Fruit fly (Drosophila melanogaster) whole organism, embryonic: ENCODE results near the gene und.

Experiments
- Atf-2 ChIP-seq: fragments of 200-800 bp; sonication (Bioruptor generic); optimal IDR thresholded peaks from 2 replicates; lab custom pipeline; 2016; ENCODE audit warnings: missing biosample characterization, missing genetic modification characterization
- C15 ChIP-seq: fragments of 200-800 bp; sonication (Bioruptor generic); IDR thresholded peaks from 3 replicates; pipeline ENCODE4 v1.3.6; 2022; ENCODE audit warnings: missing biosample characterization, missing genetic modification characterization
- CG10267 ChIP-seq: fragments of 200-800 bp; sonication (Bioruptor generic); optimal IDR thresholded peaks from 2 replicates; lab custom pipeline; 2018; ENCODE audit warnings: missing biosample characterization, mild to moderate bottlenecking, missing genetic modification characterization, moderate library complexity
- CG11560 ChIP-seq: fragments of 200-800 bp; sonication (Bioruptor generic); IDR thresholded peaks from 3 replicates; pipeline ENCODE4 v1.3.6; 2022; ENCODE audit warnings: missing biosample characterization, missing genetic modification characterization
- CG12219 ChIP-seq: fragments of 200-800 bp; sonication (Bioruptor generic); optimal IDR thresholded peaks from 3 replicates; lab custom pipeline; 2018; ENCODE audit warnings: missing biosample characterization, mild to moderate bottlenecking, missing genetic modification characterization
- CG1233 ChIP-seq: fragments of 200-800 bp; sonication (Bioruptor generic); optimal IDR thresholded peaks from 4 replicates; lab custom pipeline; 2018; ENCODE audit warnings: missing biosample characterization, mild to moderate bottlenecking, missing genetic modification characterization
- CG12391 ChIP-seq: fragments of 200-800 bp; sonication (Bioruptor generic); optimal IDR thresholded peaks from 3 replicates; lab custom pipeline; 2018; ENCODE audit warnings: missing biosample characterization, mild to moderate bottlenecking, missing genetic modification characterization, moderate library complexity
- CG13624 ChIP-seq: fragments of 200-800 bp; sonication (Bioruptor generic); optimal IDR thresholded peaks from 2 replicates; lab custom pipeline; 2016; ENCODE audit warnings: missing biosample characterization, missing genetic modification characterization
- CG14014 ChIP-seq: fragments of 200-800 bp; sonication (Bioruptor generic); IDR thresholded peaks from 2 replicates; pipeline ENCODE4 v1.3.6; 2022; ENCODE audit warnings: missing biosample characterization, missing genetic modification characterization
- CG15011 ChIP-seq: fragments of 200-800 bp; sonication (Bioruptor generic); optimal IDR thresholded peaks from 3 replicates; lab custom pipeline; 2018; ENCODE audit warnings: missing biosample characterization, mild to moderate bottlenecking, missing genetic modification characterization
- CG15269 ChIP-seq: fragments of 200-800 bp; sonication (Bioruptor generic); optimal IDR thresholded peaks from 2 replicates; lab custom pipeline; 2018; ENCODE audit warnings: missing biosample characterization, mild to moderate bottlenecking, missing genetic modification characterization, moderate library complexity
- CG17829 ChIP-seq: fragments of 200-800 bp; optimal IDR thresholded peaks from 2 replicates; lab custom pipeline; 2019; ENCODE audit warnings: missing biosample characterization, mild to moderate bottlenecking, missing genetic modification characterization, moderate library complexity
- CG18619 ChIP-seq: fragments of 200-800 bp; sonication (Bioruptor generic); optimal IDR thresholded peaks from 3 replicates; lab custom pipeline; 2017; ENCODE audit warnings: missing biosample characterization, mild to moderate bottlenecking, missing genetic modification characterization
- CG3407 ChIP-seq: fragments of 200-800 bp; sonication (Bioruptor generic); optimal IDR thresholded peaks from 2 replicates; lab custom pipeline; 2018; ENCODE audit warnings: missing biosample characterization, mild to moderate bottlenecking, missing genetic modification characterization
- CG3847 ChIP-seq: fragments of 200-800 bp; sonication (Bioruptor generic); IDR thresholded peaks from 2 replicates; pipeline ENCODE4 v1.3.6; 2022; ENCODE audit warnings: missing biosample characterization, missing genetic modification characterization
- CG4328 ChIP-seq: fragments of 200-800 bp; sonication (Bioruptor generic); optimal IDR thresholded peaks from 3 replicates; lab custom pipeline; 2017; ENCODE audit warnings: missing biosample characterization, missing genetic modification reagents, missing genetic modification characterization
- CG4617 ChIP-seq: fragments of 200-800 bp; sonication (Bioruptor generic); optimal IDR thresholded peaks from 3 replicates; lab custom pipeline; 2016; ENCODE audit warnings: missing biosample characterization, missing genetic modification characterization, borderline replicate concordance
- CG4707 ChIP-seq: fragments of 200-800 bp; sonication (Bioruptor generic); optimal IDR thresholded peaks from 2 replicates; lab custom pipeline; 2018; ENCODE audit warnings: missing biosample characterization, mild to moderate bottlenecking, missing genetic modification characterization, moderate library complexity
- CG6654 ChIP-seq: fragments of 200-800 bp; sonication (Bioruptor generic); optimal IDR thresholded peaks from 2 replicates; lab custom pipeline; 2017; ENCODE audit warnings: missing biosample characterization, mild to moderate bottlenecking, missing genetic modification characterization
- CG7839 ChIP-seq: fragments of 200-800 bp; sonication (Bioruptor generic); optimal IDR thresholded peaks from 3 replicates; lab custom pipeline; 2018; ENCODE audit warnings: missing biosample characterization, mild to moderate bottlenecking, missing genetic modification characterization, moderate library complexity
- CG7963 ChIP-seq: fragments of 200-800 bp; sonication (Bioruptor generic); IDR thresholded peaks from 3 replicates; pipeline ENCODE4 v1.3.6; 2022; ENCODE audit warnings: missing biosample characterization, missing genetic modification characterization; ENCODE audit not compliant: partially characterized antibody
- CG8924 ChIP-seq: fragments of 200-800 bp; optimal IDR thresholded peaks from 3 replicates; lab custom pipeline; 2019; ENCODE audit warnings: missing biosample characterization, mild to moderate bottlenecking, missing genetic modification characterization, moderate library complexity
- CG9609 ChIP-seq: fragments of 200-800 bp; sonication (Bioruptor generic); optimal IDR thresholded peaks from 3 replicates; lab custom pipeline; 2016; ENCODE audit warnings: missing biosample characterization, missing genetic modification characterization
- CG9932 ChIP-seq: fragments of 200-800 bp; sonication (Bioruptor generic); IDR thresholded peaks from 2 replicates; pipeline ENCODE4 v1.3.6; 2022; ENCODE audit warnings: missing biosample characterization, missing genetic modification characterization
- CTCF ChIP-seq: fragments of 200-800 bp; sonication (Bioruptor generic); optimal IDR thresholded peaks from 2 replicates; lab custom pipeline; 2017; ENCODE audit warnings: missing biosample characterization, mild to moderate bottlenecking, missing genetic modification characterization, moderate library complexity
- CoRest ChIP-seq: fragments of 200-800 bp; sonication (Bioruptor generic); optimal IDR thresholded peaks from 3 replicates; lab custom pipeline; 2018; ENCODE audit warnings: missing biosample characterization, mild to moderate bottlenecking, missing genetic modification characterization, moderate library complexity
- CrebB ChIP-seq: fragments of 200-800 bp; sonication (Bioruptor generic); optimal IDR thresholded peaks from 3 replicates; lab custom pipeline; 2018; ENCODE audit warnings: missing biosample characterization, mild to moderate bottlenecking, missing genetic modification characterization
- Ets65A ChIP-seq: fragments of 200-800 bp; sonication (Bioruptor generic); peaks from one replicate; lab custom pipeline; 2016; ENCODE audit warnings: missing biosample characterization, missing genetic modification characterization
- Hmr ChIP-seq: fragments of 200-800 bp; sonication (Bioruptor generic); optimal IDR thresholded peaks from 3 replicates; lab custom pipeline; 2017; ENCODE audit warnings: mild to moderate bottlenecking, missing biosample characterization, missing genetic modification reagents, missing genetic modification characterization
- Hr51 ChIP-seq, 2 experiments: fragments of 200-800 bp; sonication (Bioruptor generic); optimal IDR thresholded peaks; 2 replicates in 1 of 2; 3 replicates in 1 of 2; lab custom pipeline; 2016 to 2018; ENCODE audit warnings: missing biosample characterization in 2 of 2, missing genetic modification characterization in 2 of 2, mild to moderate bottlenecking in 1 of 2, moderate library complexity in 1 of 2
- Med ChIP-seq: fragments of 200-800 bp; sonication (Bioruptor generic); peaks from one replicate; lab custom pipeline; 2016; ENCODE audit warnings: missing biosample characterization, missing genetic modification characterization, mild to moderate bottlenecking, inconsistent platforms, moderate library complexity
- Meics ChIP-seq: fragments of 200-800 bp; sonication (Bioruptor generic); optimal IDR thresholded peaks from 2 replicates; lab custom pipeline; 2017; ENCODE audit warnings: missing biosample characterization, mild to moderate bottlenecking, missing genetic modification characterization
- Mes4 ChIP-seq: fragments of 200-800 bp; sonication (Bioruptor generic); optimal IDR thresholded peaks from 2 replicates; lab custom pipeline; 2016; ENCODE audit warnings: missing biosample characterization, missing genetic modification characterization
- NFAT ChIP-seq: fragments of 200-800 bp; sonication (Bioruptor generic); IDR thresholded peaks from 2 replicates; pipeline ENCODE4 v1.3.6; 2022; ENCODE audit warnings: missing biosample characterization, missing genetic modification characterization
- Nf-YC ChIP-seq: fragments of 200-800 bp; optimal IDR thresholded peaks from 3 replicates; lab custom pipeline; 2019; ENCODE audit warnings: missing biosample characterization, mild to moderate bottlenecking, missing genetic modification characterization, moderate library complexity
- Ravus ChIP-seq: fragments of 200-800 bp; sonication (Bioruptor generic); IDR thresholded peaks from 2 replicates; pipeline ENCODE4 v1.3.6; 2022; ENCODE audit warnings: missing biosample characterization, missing genetic modification characterization
- Side ChIP-seq: fragments of 200-800 bp; sonication (Bioruptor generic); optimal IDR thresholded peaks from 2 replicates; lab custom pipeline; 2016; ENCODE audit warnings: missing biosample characterization, missing genetic modification characterization
- chinmo ChIP-seq: fragments of 200-800 bp; sonication (Bioruptor generic); IDR thresholded peaks from 4 replicates; pipeline ENCODE4 v1.3.6; 2022; ENCODE audit warnings: missing biosample characterization, missing genetic modification characterization; ENCODE audit not compliant: partially characterized antibody
- chm ChIP-seq: fragments of 200-800 bp; sonication (Bioruptor generic); IDR thresholded peaks from 2 replicates; pipeline ENCODE4 v1.3.6; 2022; ENCODE audit warnings: missing biosample characterization, missing genetic modification characterization
- croc ChIP-seq: fragments of 200-800 bp; sonication (Bioruptor generic); conservative IDR thresholded peaks from 3 replicates; pipeline ENCODE4 v1.3.6; 2022; ENCODE audit warnings: missing biosample characterization, missing genetic modification characterization
- cwo ChIP-seq: fragments of 200-800 bp; sonication (Bioruptor generic); optimal IDR thresholded peaks from 3 replicates; lab custom pipeline; 2017; ENCODE audit warnings: missing biosample characterization, missing genetic modification characterization, mild to moderate bottlenecking, moderate library complexity, missing genetic modification reagents
- dan ChIP-seq: fragments of 200-800 bp; sonication (Bioruptor generic); IDR thresholded peaks from 2 replicates; pipeline ENCODE4 v1.3.6; 2022; ENCODE audit warnings: missing biosample characterization, missing genetic modification characterization
- dmrt11E ChIP-seq: fragments of 200-800 bp; sonication (Bioruptor generic); optimal IDR thresholded peaks from 3 replicates; lab custom pipeline; 2018; ENCODE audit warnings: missing biosample characterization, mild to moderate bottlenecking, missing genetic modification characterization, moderate library complexity
- fd102C ChIP-seq: fragments of 200-800 bp; sonication (Bioruptor generic); optimal IDR thresholded peaks from 2 replicates; lab custom pipeline; 2018; ENCODE audit warnings: missing biosample characterization, mild to moderate bottlenecking, missing genetic modification characterization, moderate library complexity
- gt ChIP-seq: fragments of 200-800 bp; sonication (Bioruptor generic); IDR thresholded peaks from 2 replicates; pipeline ENCODE4 v1.3.6; 2022; ENCODE audit warnings: missing biosample characterization, missing genetic modification characterization
- inv ChIP-seq: fragments of 200-800 bp; sonication (Bioruptor generic); IDR thresholded peaks from 2 replicates; pipeline ENCODE4 v1.3.6; 2022; ENCODE audit warnings: missing biosample characterization, missing genetic modification characterization; ENCODE audit not compliant: partially characterized antibody
- kni ChIP-seq: fragments of 200-800 bp; sonication (Bioruptor generic); optimal IDR thresholded peaks from 3 replicates; lab custom pipeline; 2017; ENCODE audit warnings: mild to moderate bottlenecking, missing biosample characterization, missing genetic modification reagents, missing genetic modification characterization
- sens ChIP-seq: fragments of 200-800 bp; sonication (Bioruptor generic); peaks from one replicate; lab custom pipeline; 2016; ENCODE audit warnings: missing biosample characterization, missing genetic modification characterization
- slou ChIP-seq: fragments of 200-800 bp; sonication (Bioruptor generic); optimal IDR thresholded peaks from 3 replicates; lab custom pipeline; 2016; ENCODE audit warnings: missing biosample characterization, missing genetic modification characterization
- sob ChIP-seq: fragments of 200-800 bp; sonication (Bioruptor generic); IDR thresholded peaks from 2 replicates; pipeline ENCODE4 v1.3.6; 2022; ENCODE audit warnings: missing biosample characterization, missing genetic modification characterization
- tx ChIP-seq: fragments of 200-800 bp; sonication (Bioruptor generic); optimal IDR thresholded peaks from 2 replicates; lab custom pipeline; 2016; ENCODE audit warnings: missing biosample characterization, missing genetic modification characterization
- yki ChIP-seq: fragments of >200 bp; optimal IDR thresholded peaks from 3 replicates; lab custom pipeline; 2018

The und gene

dm6 chr2L:9782176-9782581 lies 19.0 kb downstream of the und start, which contains the start of gene IP3K1 (continued):
- TF ChIP-seq CG4328 (no peak), dan (GFP tag; lab: Robert Waterston, UW) (no peak), Hr51 (GFP tag; optimal IDR thresholded peaks at IDR 0.05; lab: Kevin White, UChicago) (no peak), chm (peak; percentile 71; the same call in 1 of the 2 replicates), CG12219 (peak; percentile 24), CG3847 (no peak), sens (peak; percentile 87), CG6654 (no peak), CG14014 (GFP tag; lab: Robert Waterston, UW) (no peak; the same call in 1 of the 2 replicates), Mes4 (no peak), Ets65A (GFP tag; lab: Kevin White, UChicago) (no peak), tx (peak; percentile 66), CG13624 (GFP tag; lab: Kevin White, UChicago) (peak; percentile 12), CG3407 (GFP tag; lab: Kevin White, UChicago) (no peak), Nf-YC (tag; lab: Kevin White, UChicago) (peak; percentile 56), croc (no peak), C15 (GFP tag; lab: Robert Waterston, UW) (no peak), CG18619 (GFP tag; lab: Kevin White, UChicago) (no peak), chinmo (GFP tag; lab: Robert Waterston, UW) (peak; percentile 96; the same call in 3 of the 4 replicates), yki (lab: Kevin White, UChicago) (peak; percentile 86), Side (peak; percentile 28), CG8924 (tag; lab: Kevin White, UChicago) (no peak), CG4617 (GFP tag; lab: Kevin White, UChicago) (no peak), CG1233 (GFP tag; lab: Kevin White, UChicago) (no peak), Hmr (GFP tag; lab: Kevin White, UChicago) (peak; percentile 51), CrebB (tag; lab: Kevin White, UChicago) (peak; percentile 61), dmrt11E (no peak), CG12391 (no peak), sob (GFP tag; lab: Robert Waterston, UW) (peak; percentile 68; the same call in 1 of the 2 replicates), Meics (peak; percentile 35), CG15011 (GFP tag; lab: Kevin White, UChicago) (no peak), CoRest (tag; lab: Kevin White, UChicago) (no peak), fd102C (no peak), CTCF (GFP tag; lab: Kevin White, UChicago) (no peak), CG10267 (tag; lab: Kevin White, UChicago) (no peak), CG11560 (tag; lab: Robert Waterston, UW) (no peak), Med (GFP tag; lab: Kevin White, UChicago) (peak; percentile 93), inv (peak; percentile 39; the same call in 1 of the 2 replicates), CG7839 (peak; percentile 17), Ravus (no peak), Atf-2 (no peak), CG17829 (tag; lab: Kevin White, UChicago) (peak; percentile 38), cwo (peak; percentile 50), CG4707 (peak; percentile 8), NFAT (GFP tag; lab: Robert Waterston, UW) (peak; percentile 39; the same call in 1 of the 2 replicates), CG9609 (GFP tag; lab: Kevin White, UChicago) (no peak), CG15269 (peak; percentile 55), kni (GFP tag; lab: Kevin White, UChicago) (peak; percentile 66), gt (GFP tag; lab: Robert Waterston, UW) (no peak), CG7963 (GFP tag; lab: Robert Waterston, UW) (peak; percentile 52; the same call in 1 of the 3 replicates), slou (GFP tag; lab: Kevin White, UChicago) (no peak), CG9932 (GFP tag; lab: Robert Waterston, UW) (peak; percentile 42; the same call in 1 of the 2 replicates)
